Fruit fly (Drosophila melanogaster) ovary, adult (tissue): ENCODE data around the gene CG43739.

Experiments used
- CG17801 ChIP-seq: fragments of 200-800 bp; optimal IDR thresholded peaks from 2 replicates; lab custom pipeline; 2019; ENCODE audit warnings: missing biosample characterization, mild to moderate bottlenecking, missing genetic modification characterization, moderate library complexity; ENCODE audit not compliant: partially characterized antibody

The CG43739 gene

dm6 chr2L:20851592-20851991, 67.1 kb downstream of the CG43739 start:
- TF ChIP-seq CG17801 = no peak

DNA sequence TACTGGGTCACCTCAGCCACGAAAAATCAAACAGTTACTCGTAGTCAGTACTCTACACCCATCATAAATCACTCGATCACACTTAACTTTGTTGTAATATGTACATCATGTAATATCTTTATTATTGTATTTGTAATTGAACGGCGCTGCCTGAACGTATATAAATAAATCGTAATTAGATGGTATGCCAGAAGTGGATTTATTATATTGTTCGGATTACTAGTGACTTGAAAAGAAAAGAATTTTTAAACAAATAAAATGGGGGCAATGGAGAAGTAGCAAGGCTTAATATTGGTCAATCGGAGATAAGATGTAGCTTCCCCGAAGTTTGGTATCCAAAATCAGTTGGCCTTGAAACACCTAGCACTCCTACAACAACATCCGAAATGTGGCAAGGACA, 69.7 kb downstream of the CG43739 start, which contains the start of gene CG14402:
TSS of gene CG14402 (plus strand) at position 301 of the 400 bp plus-strand sequence.
- no peak for TF ChIP-seq CG17801

- TF ChIP-seq CG17801 = no peak
Measured at dm6 chr2L:20844381-20844780, 74.3 kb downstream of the CG43739 start.

DNA sequence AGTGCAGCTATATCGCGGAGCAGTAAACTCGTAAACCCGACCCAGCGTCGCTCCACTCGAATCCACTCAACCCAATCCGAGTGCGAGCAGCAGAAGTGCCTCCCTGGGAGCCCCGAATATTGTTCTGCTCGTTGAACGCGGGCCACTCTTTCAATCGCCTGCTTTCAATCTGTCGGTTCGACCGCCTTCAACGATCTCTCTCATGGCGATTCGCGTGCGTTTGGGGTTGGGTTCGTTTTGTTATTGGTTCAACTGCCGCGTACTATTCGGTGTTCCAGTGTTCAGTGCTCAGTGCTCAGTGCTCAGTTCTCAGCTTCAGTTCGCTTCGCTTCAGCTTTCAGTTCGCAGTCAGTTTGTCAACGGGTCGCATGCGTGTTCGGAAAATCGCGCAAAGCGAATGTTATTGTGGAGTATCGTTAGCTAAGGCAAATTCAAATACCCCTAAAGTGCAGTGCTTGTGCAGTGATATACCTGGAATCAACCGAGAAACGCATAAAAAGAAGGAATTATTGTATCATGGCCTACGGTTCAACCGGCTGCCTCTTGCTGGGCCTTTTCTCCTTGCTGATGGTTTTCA, 78.2 kb downstream of the CG43739 start, which contains the start of gene CG31676:
TSS of gene CG31676 (plus strand) at position 289 of the 577 bp plus-strand sequence.
- TF ChIP-seq CG17801 = no peak

- no peak for TF ChIP-seq CG17801
Measured at dm6 chr2L:20840006-20840405, 78.7 kb downstream of the CG43739 start.

DNA sequence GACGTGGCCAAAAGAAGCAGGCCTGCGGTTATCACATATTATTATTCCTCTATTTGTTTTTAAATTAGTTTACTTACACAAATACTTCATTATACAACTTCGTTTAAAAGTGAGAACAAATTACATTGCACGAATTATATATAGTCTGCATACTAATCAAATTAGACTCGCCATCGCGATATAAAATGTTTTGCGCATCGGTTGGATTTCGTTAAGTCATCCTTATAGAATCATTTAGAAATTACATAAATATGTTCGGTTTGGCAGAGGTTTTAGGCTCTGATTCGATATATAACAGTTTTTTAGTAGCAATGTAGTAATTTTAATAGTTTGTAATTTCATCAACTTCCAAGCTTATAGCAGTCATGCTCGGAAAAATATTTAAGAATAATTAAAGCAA, 80.8 kb downstream of the CG43739 start, which contains the start of gene Spn38F:
TSS of gene Spn38F (minus strand) at position 101 of the 400 bp plus-strand sequence.
- TF ChIP-seq CG17801 = no peak

DNA sequence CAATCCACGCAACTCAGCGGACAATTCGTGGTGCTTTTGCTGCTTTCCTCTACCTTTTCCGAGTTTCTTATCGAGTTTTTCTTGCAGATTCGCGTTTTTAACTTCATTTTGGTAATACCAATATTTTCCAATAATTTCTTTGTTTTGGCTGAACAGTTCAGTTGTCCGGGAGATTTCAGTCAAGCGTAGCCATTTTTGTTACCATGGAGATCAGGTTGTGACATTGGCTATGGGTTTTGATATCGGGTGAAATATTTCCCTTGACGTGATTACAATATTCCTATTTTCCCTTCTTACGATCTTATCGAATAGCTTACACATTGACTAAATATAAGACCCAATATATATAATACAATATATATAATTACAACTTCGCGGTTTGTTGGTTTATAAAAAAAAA, 83.2 kb downstream of the CG43739 start, which contains the start of gene Oseg5:
TSS of gene Oseg5 (minus strand) at position 340 of the 400 bp plus-strand sequence.
- TF ChIP-seq CG17801 = no peak

DNA sequence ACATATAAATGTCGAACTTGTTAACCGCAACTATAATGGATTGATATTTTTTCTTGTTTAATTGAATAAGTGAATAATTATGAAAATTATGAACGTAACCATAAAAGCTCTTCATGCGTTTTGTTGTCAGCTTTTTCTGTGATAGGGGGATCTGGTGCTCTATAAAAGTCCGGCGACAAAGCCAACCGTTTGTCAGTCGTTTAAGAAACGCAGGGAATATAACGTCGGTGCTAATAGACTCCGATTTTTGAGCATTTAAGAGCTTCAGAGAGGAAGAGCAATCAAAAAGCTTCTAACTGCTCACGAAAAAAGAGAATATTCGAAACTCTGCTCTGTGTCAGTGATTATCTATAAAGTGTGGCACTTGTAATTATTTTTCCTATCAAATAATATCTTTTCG, 87.7 kb downstream of the CG43739 start, which contains the start of gene CG31674:
TSS of gene CG31674 (plus strand) at position 203 of the 400 bp plus-strand sequence.
- peak; percentile 34 for TF ChIP-seq CG17801

- peak; percentile 26 for TF ChIP-seq CG17801
Measured at dm6 chr2L:20829755-20830396, 88.9 kb downstream of the CG43739 start.

DNA sequence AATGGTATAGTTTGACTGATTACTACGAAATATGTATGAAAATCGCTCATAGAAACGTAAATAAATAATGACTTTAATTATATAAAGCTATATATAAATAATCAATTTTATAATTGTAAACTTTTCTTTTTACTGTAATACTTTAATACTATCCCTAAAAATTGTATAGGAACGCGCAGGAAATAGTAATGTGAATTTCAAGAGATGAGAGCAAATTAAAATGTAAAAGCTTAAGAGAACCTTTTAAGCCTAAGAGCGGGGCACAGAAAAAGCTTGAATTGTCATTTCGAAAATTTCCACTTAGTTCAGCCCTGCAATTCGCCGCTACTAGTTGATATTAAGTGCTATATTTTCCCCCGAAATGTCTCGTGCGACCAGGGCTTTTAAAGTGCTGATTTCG, 89.4 kb downstream of the CG43739 start, which contains the start of gene CG31673:
TSS of gene CG31673 (plus strand) at position 301 of the 400 bp plus-strand sequence.
- no peak for TF ChIP-seq CG17801

DNA sequence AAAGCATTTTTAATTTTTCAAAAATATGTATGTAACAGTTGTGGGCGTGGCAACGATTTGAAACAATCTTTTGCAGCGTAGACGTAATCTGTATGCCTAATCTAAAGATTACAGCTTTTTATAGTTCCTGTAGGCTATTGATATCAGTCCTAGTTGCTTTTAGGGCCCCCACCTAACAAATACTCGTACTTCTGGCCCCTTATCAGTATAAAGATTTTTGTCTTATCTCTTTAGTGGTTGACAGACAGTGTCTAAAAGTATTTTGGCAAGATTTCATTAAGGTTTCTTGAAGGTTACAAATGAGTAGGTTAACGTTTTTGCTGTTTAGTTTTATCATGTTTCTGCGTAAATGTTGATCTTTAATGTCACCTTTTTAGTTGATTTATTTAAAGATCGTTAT, 90.0 kb downstream of the CG43739 start:
- no peak for TF ChIP-seq CG17801

DNA sequence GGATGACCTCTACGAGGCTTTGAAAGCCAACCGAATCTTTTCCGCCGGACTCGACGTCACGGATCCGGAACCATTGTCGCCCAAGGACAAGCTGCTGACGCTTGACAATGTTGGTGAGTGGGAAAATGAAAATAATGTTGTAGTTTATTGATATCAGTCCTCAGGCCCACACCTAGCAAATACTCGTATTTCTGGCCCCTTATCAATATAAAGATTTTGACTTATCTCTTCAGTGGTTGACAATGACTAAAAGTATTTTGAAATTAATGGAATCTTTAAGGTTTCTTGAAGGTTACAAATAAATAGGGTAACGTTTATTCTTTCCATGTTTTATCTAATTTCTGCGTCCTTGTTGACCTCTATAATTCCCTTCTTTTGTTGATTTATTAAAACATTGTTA, 91.7 kb downstream of the CG43739 start:
- no peak for TF ChIP-seq CG17801

DNA sequence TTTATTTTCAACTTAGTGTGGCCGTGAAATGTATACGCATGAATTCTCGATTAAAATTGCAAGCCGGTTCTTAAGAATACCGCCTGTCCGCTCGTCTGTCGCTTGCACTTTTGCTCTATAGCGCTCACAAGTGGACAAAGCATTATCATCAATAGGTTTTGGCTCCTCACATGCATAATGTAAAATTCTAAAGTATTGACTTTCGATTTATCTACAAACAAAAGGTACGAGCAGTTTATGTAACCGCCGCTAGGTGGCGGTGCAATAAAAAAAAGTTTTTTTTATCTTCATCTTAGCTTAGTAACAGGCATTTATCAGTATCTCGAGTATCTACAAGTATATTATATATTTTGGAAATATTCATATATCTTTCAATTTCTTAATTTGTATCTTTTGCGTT, 92.5 kb downstream of the CG43739 start:
- no peak for TF ChIP-seq CG17801

DNA sequence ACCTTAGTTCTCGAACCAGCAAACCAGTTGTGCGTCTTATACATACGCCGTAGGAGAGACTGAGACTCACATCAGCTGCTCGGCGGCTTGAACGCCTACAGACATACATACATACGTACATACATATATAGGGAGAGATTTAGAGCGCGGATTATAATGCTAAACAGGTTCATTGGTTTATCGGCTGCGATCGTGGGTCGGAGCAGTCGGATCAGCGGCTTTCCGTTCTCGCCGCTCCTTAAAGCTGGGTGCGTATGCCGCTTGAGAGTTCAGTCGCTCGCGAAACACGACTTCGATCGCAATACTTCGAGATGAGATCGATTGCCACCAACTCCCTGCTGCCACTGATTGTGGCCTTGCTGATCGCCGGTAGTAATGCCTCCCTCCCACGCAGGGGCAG, 93.5 kb downstream of the CG43739 start:
- TF ChIP-seq CG17801 = no peak

DNA sequence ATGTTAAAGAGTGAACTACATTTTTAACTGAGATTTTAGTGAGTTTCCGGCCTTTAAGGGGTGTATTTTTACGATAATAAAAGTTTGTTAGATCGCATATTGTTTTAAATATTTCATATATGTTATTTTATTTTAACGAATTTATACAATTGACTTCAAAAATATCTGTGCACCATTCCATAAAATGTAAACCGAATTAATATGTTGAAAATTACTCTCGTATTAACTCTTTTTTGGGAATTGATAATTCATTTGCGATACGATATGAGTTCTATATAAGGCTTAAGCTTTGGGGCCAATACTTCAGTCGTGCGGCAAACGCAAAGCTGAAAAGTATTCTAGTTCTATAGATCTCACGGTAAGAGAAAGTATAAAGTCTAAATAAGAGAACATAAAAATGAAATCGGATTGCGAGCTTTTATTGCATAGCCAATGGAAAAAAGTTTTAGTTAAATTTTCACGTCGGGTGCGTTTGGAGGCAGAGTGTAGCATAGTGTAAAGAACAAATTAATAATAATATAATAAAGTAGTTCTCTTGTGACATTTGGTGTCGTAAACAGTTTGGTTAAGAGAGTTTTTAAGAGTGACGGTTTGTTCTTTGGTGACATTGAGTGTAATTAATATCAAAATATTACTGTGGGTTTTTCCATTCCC, 94.5 kb downstream of the CG43739 start:
- no peak for TF ChIP-seq CG17801

- TF ChIP-seq CG17801 = peak; percentile 55
Measured at dm6 chr2L:20823196-20824105, 95.3 kb downstream of the CG43739 start.
